Fruit fly (Drosophila melanogaster): ENCODE results near the gene CG7884.

Gene CG7884

dm6 chrX:19191050-19191449 is 29.4 kb upstream of the CG7884 start:
- TF ChIP-seq Elba2 (GFP tag; optimal IDR thresholded peaks at IDR 0.05) (peak; percentile 82), insv (GFP tag; optimal IDR thresholded peaks at IDR 0.05) (peak in 1 of 2 experiments; percentile 68), jigr1 (GFP tag; IDR thresholded peaks at IDR 0.05) (no peak)

DNA sequence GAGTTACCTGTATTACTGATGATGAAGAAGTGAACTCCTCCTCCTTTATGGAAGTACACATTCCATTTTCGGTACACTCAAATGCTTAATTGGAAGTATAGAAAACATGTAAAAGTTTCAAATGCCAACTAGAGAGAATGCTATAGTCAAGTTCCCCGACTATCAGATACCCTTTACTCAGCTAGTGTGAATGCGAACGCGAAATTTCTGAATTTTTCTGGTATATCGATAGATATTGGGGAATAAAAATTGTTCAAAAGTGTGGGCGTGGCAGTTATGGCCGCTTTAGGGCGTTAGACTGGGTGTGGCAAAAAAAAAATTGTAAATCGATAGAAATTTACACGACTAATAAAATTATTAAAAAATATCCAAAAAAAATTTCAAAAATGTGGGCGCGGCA is 28.8 kb upstream of the CG7884 start:
- no peak for TF ChIP-seq CG11695 (GFP tag; IDR thresholded peaks at IDR 0.05)
- no peak for TF ChIP-seq CG8765 (GFP tag; IDR thresholded peaks at IDR 0.05)
- TF ChIP-seq CG14860 (GFP tag; IDR thresholded peaks at IDR 0.05; ENCODE audit: partially characterized antibody): peak; percentile 53; the same call in 1 of the 3 replicates
- peak; percentile 51 for TF ChIP-seq CG16813 (GFP tag; IDR thresholded peaks at IDR 0.05; ENCODE audit: partially characterized antibody)
- TF ChIP-seq CG6791 (GFP tag; IDR thresholded peaks at IDR 0.05; ENCODE audit: partially characterized antibody): peak; percentile 46; the same call in 1 of the 3 replicates
- TF ChIP-seq HLH4C (GFP tag; IDR thresholded peaks at IDR 0.05; ENCODE audit: partially characterized antibody): 0 out of 3 replicates have a peak, but pooled peaks have one; percentile 41
- no peak for TF ChIP-seq CG15696 (tag; optimal IDR thresholded peaks at IDR 0.05)
- no peak for TF ChIP-seq Scr (GFP tag; IDR thresholded peaks at IDR 0.05; ENCODE audit: partially characterized antibody)
- no peak for TF ChIP-seq exex (tag; optimal IDR thresholded peaks at IDR 0.05)
- peak; percentile 36 for TF ChIP-seq D19A (tag; optimal IDR thresholded peaks at IDR 0.05)
- TF ChIP-seq lov (optimal IDR thresholded peaks at IDR 0.05): no peak
- no peak for TF ChIP-seq lov (GFP tag; IDR thresholded peaks at IDR 0.05)
- TF ChIP-seq nerfin-2 (GFP tag; IDR thresholded peaks at IDR 0.05; ENCODE audit: partially characterized antibody): 0 out of 2 replicates have a peak, but pooled peaks have one; percentile 32

- TF ChIP-seq CG16813 (GFP tag; IDR thresholded peaks at IDR 0.05; ENCODE audit: partially characterized antibody) (peak; percentile 82), caup (GFP tag; optimal IDR thresholded peaks at IDR 0.05; ENCODE audit: severe bottlenecking) (no peak), CG32772 (GFP tag; IDR thresholded peaks at IDR 0.05) (no peak), Mrtf (GFP tag; IDR thresholded peaks at IDR 0.05) (no peak), Awh (GFP tag; IDR thresholded peaks at IDR 0.05) (no peak), CG34376 (GFP tag; optimal IDR thresholded peaks at IDR 0.05) (peak; percentile 2), tna (GFP tag; IDR thresholded peaks at IDR 0.05; ENCODE audit: partially characterized antibody) (peak; percentile 94), CG13287 (GFP tag; IDR thresholded peaks at IDR 0.05; ENCODE audit: partially characterized antibody) (peak; percentile 81), CG2678 (tag; optimal IDR thresholded peaks at IDR 0.05) (no peak), Ada2b (GFP tag; IDR thresholded peaks at IDR 0.05) (no peak), Sry-δ (GFP tag; optimal IDR thresholded peaks at IDR 0.05) (peak; percentile 65), CG7963 (GFP tag; IDR thresholded peaks at IDR 0.05; ENCODE audit: partially characterized antibody) (peak; percentile 84), bsh (GFP tag; optimal IDR thresholded peaks at IDR 0.05) (no peak), Hmx (GFP tag; optimal IDR thresholded peaks at IDR 0.05) (no peak), BtbVII (GFP tag; optimal IDR thresholded peaks at IDR 0.05) (no peak), MTF-1 (GFP tag; optimal IDR thresholded peaks at IDR 0.05; ENCODE audit: borderline replicate concordance) (no peak), HmgZ (tag; optimal IDR thresholded peaks at IDR 0.05) (peak; percentile 45), Sox100B (GFP tag; optimal IDR thresholded peaks at IDR 0.05) (no peak), hbn (GFP tag; IDR thresholded peaks at IDR 0.05; ENCODE audit: partially characterized antibody) (peak; percentile 69; the same call in 1 of the 2 replicates), GATAe (GFP tag; conservative IDR thresholded peaks at IDR 0.05) (no peak), HLH4C (GFP tag; IDR thresholded peaks at IDR 0.05; ENCODE audit: partially characterized antibody) (peak; percentile 96), stwl (tag; optimal IDR thresholded peaks at IDR 0.05) (peak; percentile 56), Sry-β (GFP tag; optimal IDR thresholded peaks at IDR 0.05) (peak; percentile 92), Neu2 (GFP tag; optimal IDR thresholded peaks at IDR 0.05; ENCODE audit: borderline replicate concordance) (no peak), Xrp1 (GFP tag; IDR thresholded peaks at IDR 0.05) (no peak), CG3163 (GFP tag; optimal IDR thresholded peaks at IDR 0.05) (no peak), fd64A (GFP tag; optimal IDR thresholded peaks at IDR 0.05) (no peak), sr (GFP tag; IDR thresholded peaks at IDR 0.05) (no peak), knrl (GFP tag; IDR thresholded peaks at IDR 0.05; ENCODE audit: partially characterized antibody) (peak; percentile 61; the same call in 2 of the 3 replicates), pzg (GFP tag; optimal IDR thresholded peaks at IDR 0.05) (peak; percentile 69), CG11085 (GFP tag; IDR thresholded peaks at IDR 0.05) (no peak), ato (GFP tag; IDR thresholded peaks at IDR 0.05; ENCODE audit: partially characterized antibody) (peak; percentile 89)
Measured at dm6 chrX:19193336-19193735, 27.1 kb upstream of the CG7884 start, which contains the start of the genes CG7914 and CG14194. TSS of gene CG7914 (minus strand) at chrX:19193448. TSS of gene CG14194 (plus strand) at chrX:19193555.

Measured in whole organism, embryonic.